Fruit fly (Drosophila melanogaster): Measurements from ENCODE around the gene aly.

The aly gene

dm6 chr3L:2987749-2988148 is 38.6 kb downstream of the aly start:
- TF ChIP-seq CG9705 (GFP tag; optimal IDR thresholded peaks at IDR 0.05), result no peak
- TF ChIP-seq N (GFP tag; optimal IDR thresholded peaks at IDR 0.05), result no peak
- no peak for TF ChIP-seq dmrt93B (GFP tag; optimal IDR thresholded peaks at IDR 0.05)
- TF ChIP-seq OdsH (GFP tag; optimal IDR thresholded peaks at IDR 0.05), result no peak
- no peak for TF ChIP-seq Jra (GFP tag; optimal IDR thresholded peaks at IDR 0.05)

DNA sequence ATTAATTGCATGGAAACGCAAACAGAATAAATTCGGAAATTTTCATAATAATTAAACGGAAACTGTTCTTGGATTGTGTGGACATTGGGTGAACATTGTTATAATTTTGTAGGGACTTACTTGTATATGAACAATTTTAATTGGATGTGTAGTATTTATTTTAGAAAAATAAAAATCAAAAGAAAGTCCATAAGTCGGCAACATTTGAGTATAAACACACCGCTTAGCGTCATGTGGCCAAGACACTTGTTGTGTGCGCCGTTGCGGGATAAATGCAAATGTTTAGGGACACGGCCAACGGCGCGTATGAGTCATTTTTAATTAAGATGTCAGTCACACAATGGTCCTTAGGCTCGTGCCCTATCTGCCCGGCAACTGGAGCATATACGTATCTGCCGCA is 40.0 kb downstream of the aly start:
- TF ChIP-seq woc (GFP tag; optimal IDR thresholded peaks at IDR 0.05) (no peak), CG9705 (GFP tag; optimal IDR thresholded peaks at IDR 0.05) (no peak), Jra (GFP tag; optimal IDR thresholded peaks at IDR 0.05) (no peak), Hnf4 (GFP tag; optimal IDR thresholded peaks at IDR 0.05) (no peak), pan (optimal IDR thresholded peaks at IDR 0.05) (no peak), brk (GFP tag; optimal IDR thresholded peaks at IDR 0.05) (no peak), OdsH (GFP tag; optimal IDR thresholded peaks at IDR 0.05) (no peak), Hr83 (GFP tag; optimal IDR thresholded peaks at IDR 0.05; ENCODE audit: poor library complexity, severe bottlenecking) (no peak), sage (GFP tag; optimal IDR thresholded peaks at IDR 0.05) (no peak), h (GFP tag; optimal IDR thresholded peaks at IDR 0.05) (no peak), usp (GFP tag; optimal IDR thresholded peaks at IDR 0.05) (no peak), Dfd (GFP tag; optimal IDR thresholded peaks at IDR 0.05) (no peak), ey (GFP tag; optimal IDR thresholded peaks at IDR 0.05) (no peak), sv (GFP tag; optimal IDR thresholded peaks at IDR 0.05) (no peak), fru (GFP tag; optimal IDR thresholded peaks at IDR 0.05) (no peak), Dif (GFP tag; optimal IDR thresholded peaks at IDR 0.05; ENCODE audit: partially characterized antibody) (no peak), foxo (GFP tag; optimal IDR thresholded peaks at IDR 0.05) (no peak), Rel (GFP tag; optimal IDR thresholded peaks at IDR 0.05) (no peak), Rel (tag; optimal IDR thresholded peaks at IDR 0.05) (no peak)

- TF ChIP-seq ey (GFP tag; optimal IDR thresholded peaks at IDR 0.05) (no peak), CrebA (GFP tag; optimal IDR thresholded peaks at IDR 0.05; ENCODE audit: borderline replicate concordance) (peak; percentile 38), N (GFP tag; optimal IDR thresholded peaks at IDR 0.05) (no peak), Dfd (GFP tag; optimal IDR thresholded peaks at IDR 0.05) (no peak), Myc (optimal IDR thresholded peaks at IDR 0.05) (peak; percentile 30), Hnf4 (GFP tag; optimal IDR thresholded peaks at IDR 0.05) (peak; percentile 40), fru (GFP tag; optimal IDR thresholded peaks at IDR 0.05) (no peak), rgr (GFP tag; optimal IDR thresholded peaks at IDR 0.05) (peak; percentile 8)
These were observed 45.5 kb downstream of the aly start, which contains the start of gene CPT2 for dm6 chr3L:2980856-2981255. Gene CPT2 (plus strand): TSS chr3L:2981022.
